Worm (Caenorhabditis elegans): ENCODE results near the gene T12E12.6.

Gene T12E12.6

ce11 chrIV:5574033-5574432 lies at the start of gene T12E12.6:
T12E12.6 (minus strand) TSS chrIV:5574133.
- TF ChIP-seq elt-3 (tag; optimal IDR thresholded peaks at IDR 0.05) (no peak), flh-1 (GFP tag; optimal IDR thresholded peaks at IDR 0.05) (no peak), nhr-2 (tag; optimal IDR thresholded peaks at IDR 0.05) (no peak), ztf-11 (tag; optimal IDR thresholded peaks at IDR 0.05) (no peak), pha-4 (tag; optimal IDR thresholded peaks at IDR 0.05) (no peak), hlh-1 (tag; optimal IDR thresholded peaks at IDR 0.05) (no peak), ceh-39 (tag; optimal IDR thresholded peaks at IDR 0.05) (no peak), ces-1 (GFP tag; optimal IDR thresholded peaks at IDR 0.05) (no peak), nhr-76 (tag; optimal IDR thresholded peaks at IDR 0.05) (no peak), lsy-2 (tag; optimal IDR thresholded peaks at IDR 0.05) (no peak), zip-8 (tag; optimal IDR thresholded peaks at IDR 0.05) (no peak), sem-2 (GFP tag; optimal IDR thresholded peaks at IDR 0.05) (no peak), lin-32 (GFP tag; optimal IDR thresholded peaks at IDR 0.05) (no peak), snpc-4 (tag; optimal IDR thresholded peaks at IDR 0.05) (no peak), unc-62 (GFP tag; optimal IDR thresholded peaks at IDR 0.05) (no peak)

- no peak for TF ChIP-seq mls-2 (tag; optimal IDR thresholded peaks at IDR 0.05)
- no peak for TF ChIP-seq ceh-83 (GFP tag; optimal IDR thresholded peaks at IDR 0.05)
- no peak for TF ChIP-seq mab-5 (tag; optimal IDR thresholded peaks at IDR 0.05)
- no peak for TF ChIP-seq drap-1 (GFP tag; optimal IDR thresholded peaks at IDR 0.05)
Measured at ce11 chrIV:5623718-5624117, 49.8 kb upstream of the T12E12.6 start, which contains the start of gene srsx-15. srsx-15 (minus strand) TSS chrIV:5623818.

- TF ChIP-seq blmp-1 (tag; optimal IDR thresholded peaks at IDR 0.05) (no peak), elt-3 (tag; optimal IDR thresholded peaks at IDR 0.05) (no peak), flh-1 (GFP tag; optimal IDR thresholded peaks at IDR 0.05) (no peak), zip-8 (tag; optimal IDR thresholded peaks at IDR 0.05) (no peak), nhr-12 (tag; optimal IDR thresholded peaks at IDR 0.05) (no peak), hlh-1 (tag; optimal IDR thresholded peaks at IDR 0.05) (no peak), ham-2 (GFP tag; optimal IDR thresholded peaks at IDR 0.05) (no peak)
Measured at ce11 chrIV:5619643-5620042, 45.7 kb upstream of the T12E12.6 start, which contains the start of gene srsx-16. srsx-16 (minus strand) TSS chrIV:5619743.

ce11 chrIV:5614558-5615026 lies 40.7 kb upstream of the T12E12.6 start, which contains the start of gene C39H7.4:
C39H7.4 (minus strand) TSS chrIV:5614608.
- no peak for TF ChIP-seq nhr-76 (tag; optimal IDR thresholded peaks at IDR 0.05)
- TF ChIP-seq cnd-1 (tag; optimal IDR thresholded peaks at IDR 0.05): no peak
- no peak for TF ChIP-seq sem-2 (GFP tag; optimal IDR thresholded peaks at IDR 0.05)
- no peak for TF ChIP-seq lsy-2 (tag; optimal IDR thresholded peaks at IDR 0.05)
- no peak for TF ChIP-seq hlh-1 (tag; optimal IDR thresholded peaks at IDR 0.05)
- TF ChIP-seq blmp-1 (tag; optimal IDR thresholded peaks at IDR 0.05): no peak
- TF ChIP-seq nhr-2 (tag; optimal IDR thresholded peaks at IDR 0.05): no peak

DNA sequence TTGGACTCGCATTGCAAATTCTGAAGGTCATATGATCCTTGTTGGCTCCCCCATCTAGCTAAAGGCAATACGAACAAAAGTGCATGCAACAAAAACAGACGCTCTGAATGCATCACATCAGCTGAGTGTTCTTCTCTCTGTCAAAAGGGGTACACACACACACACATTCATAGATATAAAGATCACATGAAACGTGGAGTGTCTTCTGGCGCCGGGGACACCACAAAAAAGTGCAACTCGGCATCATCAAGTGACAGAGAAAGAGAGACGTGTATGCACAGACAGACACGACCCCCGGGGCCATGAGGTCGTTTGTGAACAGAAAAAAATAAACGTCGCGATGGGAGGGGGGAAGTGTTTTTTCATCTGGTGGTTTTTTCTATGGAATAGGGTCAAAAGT lies 33.4 kb upstream of the T12E12.6 start:
- TF ChIP-seq unc-120 (tag; optimal IDR thresholded peaks at IDR 0.05; ENCODE audit: poor library complexity, severe bottlenecking): peak; percentile 15
- TF ChIP-seq sem-2 (GFP tag; optimal IDR thresholded peaks at IDR 0.05): no peak

DNA sequence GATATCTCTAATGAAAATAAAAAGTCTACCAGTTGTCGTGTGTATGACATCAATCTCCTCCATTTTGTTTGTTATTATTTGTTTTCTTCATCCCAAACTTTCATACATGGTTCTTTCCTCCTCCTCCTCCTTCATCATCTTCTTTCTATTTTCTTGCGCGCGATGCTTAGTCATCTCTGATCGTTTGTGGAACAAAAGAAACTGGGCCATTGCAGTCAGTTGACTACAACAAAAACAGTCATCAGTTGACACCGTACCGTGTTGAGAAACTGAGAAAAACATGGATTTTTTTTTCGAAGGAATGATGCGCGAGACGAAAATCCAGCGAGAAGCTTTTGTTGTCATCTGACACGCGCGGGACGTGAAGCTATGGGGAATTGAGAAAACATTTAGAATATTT lies 31.3 kb upstream of the T12E12.6 start:
- TF ChIP-seq flh-1 (GFP tag; optimal IDR thresholded peaks at IDR 0.05) (no peak), mab-5 (tag; optimal IDR thresholded peaks at IDR 0.05) (no peak), drap-1 (GFP tag; optimal IDR thresholded peaks at IDR 0.05) (no peak), lin-13 (tag; optimal IDR thresholded peaks at IDR 0.05) (no peak), bed-3 (GFP tag; optimal IDR thresholded peaks at IDR 0.05) (no peak), sptf-1 (tag; optimal IDR thresholded peaks at IDR 0.05) (no peak), ces-1 (GFP tag; optimal IDR thresholded peaks at IDR 0.05) (no peak), pha-4 (tag; optimal IDR thresholded peaks at IDR 0.05) (no peak), ceh-83 (GFP tag; optimal IDR thresholded peaks at IDR 0.05) (no peak), elt-1 (tag; optimal IDR thresholded peaks at IDR 0.05; ENCODE audit: borderline replicate concordance, insufficient read depth) (no peak), unc-39 (tag; optimal IDR thresholded peaks at IDR 0.05) (no peak), unc-62 (GFP tag; optimal IDR thresholded peaks at IDR 0.05) (no peak), nhr-237 (tag; optimal IDR thresholded peaks at IDR 0.05) (no peak), tbx-8 (GFP tag; optimal IDR thresholded peaks at IDR 0.05) (no peak), nhr-12 (tag; optimal IDR thresholded peaks at IDR 0.05) (no peak), hlh-1 (tag; optimal IDR thresholded peaks at IDR 0.05) (no peak), sem-2 (GFP tag; optimal IDR thresholded peaks at IDR 0.05) (no peak), snpc-4 (tag; optimal IDR thresholded peaks at IDR 0.05) (no peak), nhr-2 (tag; optimal IDR thresholded peaks at IDR 0.05) (no peak), ceh-43 (GFP tag; optimal IDR thresholded peaks at IDR 0.05) (no peak)
